Fruit fly (Drosophila melanogaster) whole organism, adult: Measurements from ENCODE around the gene CG43844.

Experiments used
- CG11617 ChIP-seq: fragments of 200-800 bp; sonication (Bioruptor generic); optimal IDR thresholded peaks from 2 replicates; lab custom pipeline; 2017; ENCODE audit warnings: mild to moderate bottlenecking, missing biosample characterization, missing genetic modification reagents, missing genetic modification characterization
- CG12768 ChIP-seq: fragments of 200-800 bp; sonication (Bioruptor generic); optimal IDR thresholded peaks from 2 replicates; lab custom pipeline; 2017; ENCODE audit warnings: missing biosample characterization, missing genetic modification characterization, mild to moderate bottlenecking, moderate library complexity, missing genetic modification reagents
- CG14711 ChIP-seq: fragments of 200-800 bp; sonication (Bioruptor generic); optimal IDR thresholded peaks from 2 replicates; lab custom pipeline; 2018; ENCODE audit warnings: missing biosample characterization, mild to moderate bottlenecking, missing genetic modification characterization, moderate library complexity
- CG1620 ChIP-seq: fragments of 200-800 bp; sonication (Bioruptor generic); optimal IDR thresholded peaks from 2 replicates; lab custom pipeline; 2016; ENCODE audit warnings: missing biosample characterization, missing genetic modification characterization
- CG33017 ChIP-seq: fragments of 200-800 bp; sonication (Bioruptor generic); optimal IDR thresholded peaks from 2 replicates; lab custom pipeline; 2018; ENCODE audit warnings: missing biosample characterization, mild to moderate bottlenecking, missing genetic modification characterization, moderate library complexity
- CG5204 ChIP-seq: fragments of 200-800 bp; sonication (Bioruptor generic); optimal IDR thresholded peaks from 2 replicates; lab custom pipeline; 2016; ENCODE audit warnings: missing biosample characterization, missing genetic modification characterization
- CG7045 ChIP-seq: fragments of 200-800 bp; sonication (Bioruptor generic); optimal IDR thresholded peaks from 2 replicates; lab custom pipeline; 2017; ENCODE audit warnings: missing biosample characterization, mild to moderate bottlenecking, missing genetic modification characterization
- CG7101 ChIP-seq: fragments of 200-800 bp; sonication (Bioruptor generic); optimal IDR thresholded peaks from 2 replicates; lab custom pipeline; 2018; ENCODE audit warnings: missing biosample characterization, mild to moderate bottlenecking, missing genetic modification characterization, moderate library complexity
- Clk ChIP-seq: fragments of 200-800 bp; sonication (Bioruptor generic); optimal IDR thresholded peaks from 2 replicates; lab custom pipeline; 2017; ENCODE audit warnings: missing biosample characterization, missing genetic modification characterization
- Crg-1 ChIP-seq: fragments of 200-800 bp; sonication (Bioruptor generic); optimal IDR thresholded peaks from 2 replicates; lab custom pipeline; 2016; ENCODE audit warnings: missing biosample characterization, missing genetic modification characterization
- Hr96 ChIP-seq: fragments of 200-800 bp; sonication (Bioruptor generic); optimal IDR thresholded peaks from 2 replicates; lab custom pipeline; 2016; ENCODE audit warnings: missing biosample characterization, missing genetic modification characterization
- Mnt ChIP-seq: fragments of 200-800 bp; sonication (Bioruptor generic); optimal IDR thresholded peaks from 2 replicates; lab custom pipeline; 2016; ENCODE audit warnings: missing biosample characterization, mild to moderate bottlenecking, missing genetic modification characterization
- bab1 ChIP-seq: fragments of 200-800 bp; sonication (Bioruptor generic); optimal IDR thresholded peaks from 3 replicates; lab custom pipeline; 2019; ENCODE audit warnings: missing biosample characterization, mild to moderate bottlenecking, missing genetic modification characterization, moderate library complexity
- cic ChIP-seq: fragments of 200-800 bp; sonication (Bioruptor generic); optimal IDR thresholded peaks from 2 replicates; lab custom pipeline; 2017; ENCODE audit warnings: missing biosample characterization, mild to moderate bottlenecking, missing genetic modification characterization, moderate library complexity
- cnc ChIP-seq, 2 experiments: fragments of >200 bp; optimal IDR thresholded peaks; 2 replicates each; lab custom pipeline; 2017
- kay ChIP-seq: fragments of 200-800 bp; sonication (Bioruptor generic); peaks from one replicate; lab custom pipeline; 2016; ENCODE audit warnings: missing biosample characterization, missing genetic modification characterization, borderline replicate concordance
- ovo ChIP-seq: fragments of 200-800 bp; sonication (Bioruptor generic); optimal IDR thresholded peaks from 2 replicates; lab custom pipeline; 2016; ENCODE audit warnings: missing biosample characterization, missing genetic modification characterization
- pad ChIP-seq: fragments of 200-800 bp; sonication (Bioruptor generic); optimal IDR thresholded peaks from 3 replicates; lab custom pipeline; 2017; ENCODE audit warnings: missing biosample characterization, missing genetic modification characterization, mild to moderate bottlenecking, moderate library complexity, missing genetic modification reagents
- tj ChIP-seq: fragments of 200-800 bp; sonication (Bioruptor generic); optimal IDR thresholded peaks from 3 replicates; lab custom pipeline; 2017; ENCODE audit warnings: missing biosample characterization, mild to moderate bottlenecking, missing genetic modification characterization, moderate library complexity
- toe ChIP-seq: fragments of 200-800 bp; sonication (Bioruptor generic); optimal IDR thresholded peaks from 2 replicates; lab custom pipeline; 2016; ENCODE audit warnings: missing biosample characterization, missing genetic modification characterization

CG43844 gene

dm6 chr3R:21911516-21911915 lies 22.2 kb downstream of the CG43844 start, which contains the start of gene Qsox3:
Gene Qsox3 (plus strand): TSS chr3R:21911816.
- TF ChIP-seq Hr96 (GFP tag; lab: Kevin White, UChicago) (no peak), toe (no peak), Crg-1 (GFP tag; lab: Kevin White, UChicago) (no peak), cnc (optimal IDR thresholded peaks at IDR 0.05; lab: Kevin White, UChicago) (no peak), CG11617 (GFP tag; lab: Kevin White, UChicago) (no peak), CG7045 (GFP tag; lab: Kevin White, UChicago) (no peak), CG12768 (GFP tag; lab: Kevin White, UChicago) (no peak), ovo (GFP tag; lab: Kevin White, UChicago) (no peak), tj (no peak), cic (GFP tag; lab: Kevin White, UChicago) (no peak), CG14711 (tag; lab: Kevin White, UChicago) (no peak), kay (GFP tag; lab: Kevin White, UChicago) (no peak), CG33017 (no peak), CG7101 (tag; lab: Kevin White, UChicago) (no peak), Mnt (GFP tag; lab: Kevin White, UChicago) (no peak)

dm6 chr3R:21913447-21913846 lies 24.1 kb downstream of the CG43844 start, which contains the start of gene Qsox2:
Gene Qsox2 (plus strand): TSS chr3R:21913747.
- TF ChIP-seq CG7045 (GFP tag; lab: Kevin White, UChicago) (no peak), ovo (GFP tag; lab: Kevin White, UChicago) (no peak), CG11617 (GFP tag; lab: Kevin White, UChicago) (no peak), CG33017 (no peak), cic (GFP tag; lab: Kevin White, UChicago) (no peak), tj (no peak), cnc (optimal IDR thresholded peaks at IDR 0.05; lab: Kevin White, UChicago) (no peak), kay (GFP tag; lab: Kevin White, UChicago) (no peak), Mnt (GFP tag; lab: Kevin White, UChicago) (no peak), CG1620 (GFP tag; lab: Kevin White, UChicago) (no peak), Hr96 (GFP tag; lab: Kevin White, UChicago) (no peak), Crg-1 (GFP tag; lab: Kevin White, UChicago) (no peak), CG7101 (tag; lab: Kevin White, UChicago) (no peak), Clk (GFP tag; lab: Kevin White, UChicago) (no peak), toe (no peak), bab1 (GFP tag; lab: Kevin White, UChicago) (no peak), CG14711 (tag; lab: Kevin White, UChicago) (no peak)

dm6 chr3R:21916987-21917386 lies 27.6 kb downstream of the CG43844 start:
- TF ChIP-seq Mnt (GFP tag; lab: Kevin White, UChicago) = no peak

dm6 chr3R:21920495-21920894 lies 31.2 kb downstream of the CG43844 start:
- no peak for TF ChIP-seq bab1 (GFP tag; lab: Kevin White, UChicago)
- no peak for TF ChIP-seq CG5204 (GFP tag; lab: Kevin White, UChicago)
- no peak for TF ChIP-seq Crg-1 (GFP tag; lab: Kevin White, UChicago)
- TF ChIP-seq Hr96 (GFP tag; lab: Kevin White, UChicago) = no peak
- TF ChIP-seq CG33017 = no peak
- no peak for TF ChIP-seq CG11617 (GFP tag; lab: Kevin White, UChicago)
- no peak for TF ChIP-seq CG14711 (tag; lab: Kevin White, UChicago)
- TF ChIP-seq kay (GFP tag; lab: Kevin White, UChicago) = no peak
- TF ChIP-seq CG7045 (GFP tag; lab: Kevin White, UChicago) = no peak
- TF ChIP-seq CG7101 (tag; lab: Kevin White, UChicago) = no peak
- no peak for TF ChIP-seq CG12768 (GFP tag; lab: Kevin White, UChicago)
- TF ChIP-seq pad (GFP tag; lab: Kevin White, UChicago) = no peak
- no peak for TF ChIP-seq cnc (optimal IDR thresholded peaks at IDR 0.05; lab: Kevin White, UChicago)
- TF ChIP-seq tj = no peak
- TF ChIP-seq Mnt (GFP tag; lab: Kevin White, UChicago) = no peak
- no peak for TF ChIP-seq CG1620 (GFP tag; lab: Kevin White, UChicago)

- TF ChIP-seq CG7101 (tag; lab: Kevin White, UChicago) (no peak), cic (GFP tag; lab: Kevin White, UChicago) (no peak), Crg-1 (GFP tag; lab: Kevin White, UChicago) (no peak)
Observed at dm6 chr3R:21921363-21922208, 32.2 kb downstream of the CG43844 start.

dm6 chr3R:21922244-21922643 lies 32.9 kb downstream of the CG43844 start:
- TF ChIP-seq Clk (GFP tag; lab: Kevin White, UChicago) (no peak), cic (GFP tag; lab: Kevin White, UChicago) (no peak), Hr96 (GFP tag; lab: Kevin White, UChicago) (no peak), ovo (GFP tag; lab: Kevin White, UChicago) (no peak), toe (no peak), CG11617 (GFP tag; lab: Kevin White, UChicago) (no peak), cnc (optimal IDR thresholded peaks at IDR 0.05; lab: Kevin White, UChicago) (no peak), kay (GFP tag; lab: Kevin White, UChicago) (no peak), CG33017 (no peak), bab1 (GFP tag; lab: Kevin White, UChicago) (no peak), CG7101 (tag; lab: Kevin White, UChicago) (no peak), CG14711 (tag; lab: Kevin White, UChicago) (no peak), CG5204 (GFP tag; lab: Kevin White, UChicago) (no peak), CG12768 (GFP tag; lab: Kevin White, UChicago) (no peak), CG1620 (GFP tag; lab: Kevin White, UChicago) (no peak), tj (no peak), Crg-1 (GFP tag; lab: Kevin White, UChicago) (no peak), Mnt (GFP tag; lab: Kevin White, UChicago) (no peak), pad (GFP tag; lab: Kevin White, UChicago) (no peak)
